Worm (Caenorhabditis elegans) whole organism, L2 larva: ENCODE results near the gene mocs-1.
A peak's percentile ranks its signal among the peaks of the same experiment; 100 is the strongest.

ENCODE experiments used
- C34F6.9 ChIP-seq: fragments of 150-350 bp; optimal IDR thresholded peaks from 2 replicates; lab custom pipeline; 2014; ENCODE audit warnings: missing biosample characterization, missing genetic modification characterization
- F13H6.1 ChIP-seq: sonication (generic microtip); optimal IDR thresholded peaks from 2 replicates; lab custom pipeline; 2016; ENCODE audit warnings: missing genetic modification characterization, missing compliant biosample characterization
- R02D3.7 ChIP-seq: fragments of 150-350 bp; optimal IDR thresholded peaks from 2 replicates; lab custom pipeline; 2014; ENCODE audit warnings: missing biosample characterization, missing genetic modification characterization
- ZK546.5 ChIP-seq: sonication (generic microtip); optimal IDR thresholded peaks from 2 replicates; lab custom pipeline; 2017; ENCODE audit warnings: missing biosample characterization, missing genetic modification characterization
- alr-1 ChIP-seq: fragments of 150-350 bp; optimal IDR thresholded peaks from 2 replicates; lab custom pipeline; 2014; ENCODE audit warnings: missing biosample characterization, missing genetic modification characterization
- aly-2 ChIP-seq: fragments of 150-350 bp; optimal IDR thresholded peaks from 2 replicates; lab custom pipeline; 2014; ENCODE audit warnings: missing biosample characterization, missing genetic modification characterization
- blmp-1 ChIP-seq: sonication (generic microtip); optimal IDR thresholded peaks from 2 replicates; lab custom pipeline; 2017; ENCODE audit warnings: missing genetic modification characterization, mild to moderate bottlenecking, missing compliant biosample characterization, antibody characterized with exemption, moderate library complexity; ENCODE audit not compliant: insufficient read depth
- ceh-16 ChIP-seq: fragments of 150-350 bp; optimal IDR thresholded peaks from 2 replicates; lab custom pipeline; 2014; ENCODE audit warnings: missing biosample characterization, missing genetic modification characterization
- ceh-82 ChIP-seq: fragments of 150-350 bp; optimal IDR thresholded peaks from 2 replicates; lab custom pipeline; 2014; ENCODE audit warnings: missing biosample characterization, missing genetic modification characterization
- crh-2 ChIP-seq: sonication (generic microtip); optimal IDR thresholded peaks from 2 replicates; lab custom pipeline; 2017; ENCODE audit warnings: missing biosample characterization, missing genetic modification characterization
- dmd-4 ChIP-seq: sonication (generic microtip); optimal IDR thresholded peaks from 2 replicates; lab custom pipeline; 2017; ENCODE audit warnings: missing biosample characterization, missing genetic modification characterization
- egl-27 ChIP-seq: sonication (generic microtip); optimal IDR thresholded peaks from 3 replicates; lab custom pipeline; 2017; ENCODE audit warnings: missing biosample characterization, missing genetic modification reagents, missing genetic modification characterization
- fos-1 ChIP-seq: fragments of 150-350 bp; optimal IDR thresholded peaks from 2 replicates; lab custom pipeline; 2014; ENCODE audit warnings: missing biosample characterization, missing genetic modification characterization
- gmeb-1 ChIP-seq: fragments of 150-350 bp; optimal IDR thresholded peaks from 2 replicates; lab custom pipeline; 2014; ENCODE audit warnings: missing biosample characterization, missing genetic modification characterization
- lin-11 ChIP-seq: fragments of 150-350 bp; sonication (generic microtip); optimal IDR thresholded peaks from 2 replicates; lab custom pipeline; 2014; ENCODE audit warnings: missing biosample characterization, missing genetic modification characterization, inconsistent platforms, mixed read lengths
- lin-13 ChIP-seq: fragments of 150-350 bp; optimal IDR thresholded peaks from 2 replicates; lab custom pipeline; 2014; ENCODE audit warnings: missing biosample characterization, missing genetic modification reagents, missing genetic modification characterization
- lin-39 ChIP-seq: fragments of 150-350 bp; optimal IDR thresholded peaks from 2 replicates; lab custom pipeline; 2014; ENCODE audit warnings: missing biosample characterization, missing genetic modification reagents, missing genetic modification characterization
- lsy-2 ChIP-seq, 2 experiments: fragments of 150-350 bp in 1 of 2; sonication (generic microtip) in 1 of 2; optimal IDR thresholded peaks; 2 replicates each; lab custom pipeline; 2014 to 2017; ENCODE audit warnings: missing biosample characterization in 2 of 2, missing genetic modification characterization in 2 of 2
- mab-5 ChIP-seq: fragments of 150-350 bp; optimal IDR thresholded peaks from 2 replicates; lab custom pipeline; 2014; ENCODE audit warnings: missing biosample characterization, missing genetic modification characterization
- nhr-10 ChIP-seq: sonication (generic microtip); optimal IDR thresholded peaks from 2 replicates; lab custom pipeline; 2017; ENCODE audit warnings: missing biosample characterization, missing genetic modification characterization
- nhr-11 ChIP-seq: fragments of 150-350 bp; optimal IDR thresholded peaks from 2 replicates; lab custom pipeline; 2014; ENCODE audit warnings: missing biosample characterization, missing genetic modification characterization
- nhr-12 ChIP-seq: fragments of 150-350 bp; optimal IDR thresholded peaks from 2 replicates; lab custom pipeline; 2014; ENCODE audit warnings: missing biosample characterization, missing genetic modification characterization
- nhr-129 ChIP-seq: fragments of 150-350 bp; optimal IDR thresholded peaks from 2 replicates; lab custom pipeline; 2014; ENCODE audit warnings: missing biosample characterization, missing genetic modification characterization
- nhr-21 ChIP-seq: fragments of 150-350 bp; optimal IDR thresholded peaks from 2 replicates; lab custom pipeline; 2014; ENCODE audit warnings: missing biosample characterization, missing genetic modification characterization
- nhr-237 ChIP-seq: fragments of 150-350 bp; optimal IDR thresholded peaks from 2 replicates; lab custom pipeline; 2014; ENCODE audit warnings: missing biosample characterization, missing genetic modification characterization
- nhr-25 ChIP-seq: fragments of 150-350 bp; sonication (generic microtip); optimal IDR thresholded peaks from 3 replicates; lab custom pipeline; 2014; ENCODE audit warnings: missing biosample characterization, missing genetic modification characterization
- nhr-6 ChIP-seq: fragments of 150-350 bp; optimal IDR thresholded peaks from 2 replicates; lab custom pipeline; 2014; ENCODE audit warnings: missing biosample characterization, missing genetic modification characterization
- peb-1 ChIP-seq: fragments of 150-350 bp; optimal IDR thresholded peaks from 2 replicates; lab custom pipeline; 2014; ENCODE audit warnings: missing biosample characterization, missing genetic modification characterization
- sem-4 ChIP-seq: fragments of 150-350 bp; optimal IDR thresholded peaks from 2 replicates; lab custom pipeline; 2014; ENCODE audit warnings: missing biosample characterization, missing genetic modification reagents, missing genetic modification characterization
- skn-1 ChIP-seq: sonication (generic microtip); optimal IDR thresholded peaks from 2 replicates; lab custom pipeline; 2017; ENCODE audit warnings: missing biosample characterization, missing genetic modification characterization
- sma-3 ChIP-seq: sonication (generic microtip); optimal IDR thresholded peaks from 2 replicates; lab custom pipeline; 2016; ENCODE audit warnings: missing genetic modification reagents, missing genetic modification characterization, missing compliant biosample characterization
- sma-9 ChIP-seq, 2 experiments: fragments of 150-350 bp in 1 of 2; sonication (generic microtip) in 1 of 2; optimal IDR thresholded peaks; 2 replicates each; lab custom pipeline; 2014 to 2016; ENCODE audit warnings: missing genetic modification characterization in 2 of 2, mild to moderate bottlenecking in 1 of 2, missing biosample characterization in 1 of 2, missing compliant biosample characterization in 1 of 2, missing genetic modification reagents in 1 of 2, moderate library complexity in 1 of 2
- snpc-4 ChIP-seq: fragments of 150-350 bp; optimal IDR thresholded peaks from 2 replicates; lab custom pipeline; 2014; ENCODE audit warnings: missing biosample characterization, missing genetic modification characterization
- unc-39 ChIP-seq: fragments of 150-350 bp; optimal IDR thresholded peaks from 2 replicates; lab custom pipeline; 2014; ENCODE audit warnings: missing biosample characterization, missing genetic modification characterization
- unc-55 ChIP-seq: fragments of 150-350 bp; sonication (generic microtip); optimal IDR thresholded peaks from 3 replicates; lab custom pipeline; 2014; ENCODE audit warnings: missing biosample characterization, missing genetic modification reagents, missing genetic modification characterization
- unc-62 ChIP-seq: fragments of 150-350 bp; optimal IDR thresholded peaks from 2 replicates; lab custom pipeline; 2014; ENCODE audit warnings: missing biosample characterization, missing genetic modification reagents, missing genetic modification characterization
- zag-1 ChIP-seq: fragments of 150-350 bp; optimal IDR thresholded peaks from 2 replicates; lab custom pipeline; 2014; ENCODE audit warnings: missing biosample characterization, missing genetic modification characterization
- ztf-11 ChIP-seq: sonication (generic microtip); optimal IDR thresholded peaks from 2 replicates; lab custom pipeline; 2017; ENCODE audit warnings: missing biosample characterization, missing genetic modification characterization
- ztf-4 ChIP-seq: fragments of 150-350 bp; optimal IDR thresholded peaks from 2 replicates; lab custom pipeline; 2014; ENCODE audit warnings: missing biosample characterization, missing genetic modification characterization

Gene mocs-1

ce11 chrX:15441686-15442067 is 1.1 kb upstream of the mocs-1 start, which contains the start of gene nkat-3:
nkat-3 (plus strand) TSS chrX:15441731.
- TF ChIP-seq alr-1 (tag; lab: Kevin White, UChicago): no peak

- no peak for TF ChIP-seq ztf-4
- peak; percentile 89 for TF ChIP-seq snpc-4
Measured at ce11 chrX:15438768-15439167, 1.8 kb downstream of the mocs-1 start.

ce11 chrX:15434922-15435321 is 5.7 kb downstream of the mocs-1 start:
- TF ChIP-seq egl-27 (tag; lab: Kevin White, UChicago) (no peak), mab-5 (tag; lab: Kevin White, UChicago) (no peak), R02D3.7 (tag; lab: Kevin White, UChicago) (no peak), snpc-4 (peak; percentile 4), ztf-11 (no peak)

- TF ChIP-seq aly-2 (tag; lab: Kevin White, UChicago): no peak
- no peak for TF ChIP-seq ceh-82 (tag; lab: Kevin White, UChicago)
- no peak for TF ChIP-seq peb-1 (tag; lab: Kevin White, UChicago)
- TF ChIP-seq skn-1 (tag; lab: Kevin White, UChicago): no peak
- no peak for TF ChIP-seq zag-1 (tag; lab: Kevin White, UChicago)
Measured at ce11 chrX:15433487-15433886, 7.1 kb downstream of the mocs-1 start, which contains the start of gene flp-32. flp-32 (plus strand) TSS chrX:15433787.

ce11 chrX:15430983-15431382 is 9.6 kb downstream of the mocs-1 start, which contains the start of gene blos-8:
blos-8 (minus strand) TSS chrX:15431198.
- TF ChIP-seq unc-55 (peak; percentile 1), ceh-16 (tag; lab: Kevin White, UChicago) (no peak)
- TF ChIP-seq, all 48 proteins: peak for 1

- TF ChIP-seq mab-5 (tag; lab: Kevin White, UChicago) (no peak), blmp-1 (peak; percentile 40)
Measured at ce11 chrX:15427931-15428330, 12.7 kb downstream of the mocs-1 start, which contains the start of gene nas-13. nas-13 (minus strand) TSS chrX:15428253.

- TF ChIP-seq sma-9 (GFP tag; optimal IDR thresholded peaks at IDR 0.05; lab: Kevin White, UChicago): peak; percentile 24
- TF ChIP-seq sma-9 (tag; optimal IDR thresholded peaks at IDR 0.05; lab: Kevin White, UChicago): no peak
- no peak for TF ChIP-seq ztf-4
- TF ChIP-seq F13H6.1: no peak
- TF ChIP-seq fos-1 (tag; lab: Kevin White, UChicago): peak; percentile 85
- TF ChIP-seq lin-39 (tag; lab: Kevin White, UChicago): no peak
- TF ChIP-seq unc-62 (GFP tag; lab: Kevin White, UChicago): no peak
- TF ChIP-seq nhr-237: no peak
- no peak for TF ChIP-seq nhr-10 (tag; lab: Kevin White, UChicago)
- TF ChIP-seq nhr-21: no peak
- no peak for TF ChIP-seq peb-1 (tag; lab: Kevin White, UChicago)
- no peak for TF ChIP-seq ceh-16 (tag; lab: Kevin White, UChicago)
- peak; percentile 5 for TF ChIP-seq gmeb-1 (tag; lab: Kevin White, UChicago)
- TF ChIP-seq aly-2 (tag; lab: Kevin White, UChicago): no peak
- no peak for TF ChIP-seq ceh-82 (tag; lab: Kevin White, UChicago)
- no peak for TF ChIP-seq C34F6.9
- no peak for TF ChIP-seq unc-39 (tag; lab: Kevin White, UChicago)
- no peak for TF ChIP-seq nhr-25 (tag; lab: Kevin White, UChicago)
- no peak for TF ChIP-seq ZK546.5 (tag; lab: Kevin White, UChicago)
- peak; percentile 22 for TF ChIP-seq crh-2 (tag; lab: Kevin White, UChicago)
- no peak for TF ChIP-seq skn-1 (tag; lab: Kevin White, UChicago)
- TF ChIP-seq lsy-2 (tag; optimal IDR thresholded peaks at IDR 0.05; lab: Kevin White, UChicago): no peak
- no peak for TF ChIP-seq lin-11 (tag; lab: Kevin White, UChicago)
- no peak for TF ChIP-seq lin-13 (GFP tag; lab: Kevin White, UChicago)
- no peak for TF ChIP-seq nhr-11
- TF ChIP-seq nhr-129 (tag; lab: Kevin White, UChicago): no peak
- no peak for TF ChIP-seq blmp-1
- no peak for TF ChIP-seq egl-27 (tag; lab: Kevin White, UChicago)
- no peak for TF ChIP-seq nhr-12 (tag; lab: Kevin White, UChicago)
- no peak for TF ChIP-seq unc-55
- no peak for TF ChIP-seq dmd-4
- no peak for TF ChIP-seq nhr-6 (tag; lab: Kevin White, UChicago)
- TF ChIP-seq sma-3: peak; percentile 39
- no peak for TF ChIP-seq sem-4 (tag; lab: Kevin White, UChicago)
Measured at ce11 chrX:15423708-15424423, 16.7 kb downstream of the mocs-1 start.
